Fruit fly (Drosophila melanogaster) whole organism, prepupa: Measurements from ENCODE around the gene CG43880.

Experiments
- Blimp-1 ChIP-seq: fragments of 200-800 bp; sonication (Bioruptor generic); optimal IDR thresholded peaks from 3 replicates; lab custom pipeline; 2017; ENCODE audit warnings: missing biosample characterization, missing genetic modification characterization, mild to moderate bottlenecking, moderate library complexity, missing genetic modification reagents
- CG11762 ChIP-seq: fragments of 200-800 bp; sonication (Bioruptor generic); optimal IDR thresholded peaks from 3 replicates; lab custom pipeline; 2016; ENCODE audit warnings: missing biosample characterization, missing genetic modification characterization; ENCODE audit not compliant: insufficient read depth
- CG15336 ChIP-seq: fragments of 200-800 bp; sonication (Bioruptor generic); IDR thresholded peaks from 2 replicates; pipeline ENCODE4 v1.3.6; 2022; ENCODE audit warnings: missing biosample characterization, missing genetic modification characterization
- CG16779 ChIP-seq: fragments of 200-800 bp; sonication (Bioruptor generic); optimal IDR thresholded peaks from 3 replicates; lab custom pipeline; 2017; ENCODE audit warnings: missing biosample characterization, mild to moderate bottlenecking, missing genetic modification characterization
- CG3032 ChIP-seq: fragments of 200-800 bp; optimal IDR thresholded peaks from 2 replicates; lab custom pipeline; 2019; ENCODE audit warnings: missing biosample characterization, mild to moderate bottlenecking, missing genetic modification characterization, moderate library complexity
- CG31627 ChIP-seq: fragments of 200-800 bp; sonication (Bioruptor generic); optimal IDR thresholded peaks from 3 replicates; lab custom pipeline; 2016; ENCODE audit warnings: missing biosample characterization, missing genetic modification characterization
- CG32006 ChIP-seq: fragments of 200-800 bp; sonication (Bioruptor generic); optimal IDR thresholded peaks from 3 replicates; lab custom pipeline; 2017; ENCODE audit warnings: missing biosample characterization, mild to moderate bottlenecking, missing genetic modification characterization
- CG34406 ChIP-seq: fragments of 200-800 bp; sonication (Bioruptor generic); optimal IDR thresholded peaks from 3 replicates; lab custom pipeline; 2016; ENCODE audit warnings: missing biosample characterization, missing genetic modification characterization
- CG3919 ChIP-seq: fragments of 200-800 bp; sonication (Bioruptor generic); optimal IDR thresholded peaks from 3 replicates; lab custom pipeline; 2016; ENCODE audit warnings: missing biosample characterization, missing genetic modification characterization
- CG4318 ChIP-seq: fragments of 200-800 bp; sonication (Bioruptor generic); optimal IDR thresholded peaks from 3 replicates; lab custom pipeline; 2017; ENCODE audit warnings: missing biosample characterization, mild to moderate bottlenecking, missing genetic modification characterization
- CG6163 ChIP-seq: fragments of 200-800 bp; sonication (Bioruptor generic); IDR thresholded peaks from 3 replicates; pipeline ENCODE4 v1.3.6; 2022; ENCODE audit warnings: missing biosample characterization, missing genetic modification characterization
- CG6276 ChIP-seq: fragments of 200-800 bp; sonication (Bioruptor generic); optimal IDR thresholded peaks from 2 replicates; lab custom pipeline; 2017; ENCODE audit warnings: missing biosample characterization, mild to moderate bottlenecking, missing genetic modification characterization
- CG6792 ChIP-seq: fragments of 200-800 bp; sonication (Bioruptor generic); optimal IDR thresholded peaks from 3 replicates; lab custom pipeline; 2016; ENCODE audit warnings: missing biosample characterization, missing genetic modification characterization
- CG6808 ChIP-seq: fragments of 200-800 bp; sonication (Bioruptor generic); optimal IDR thresholded peaks from 3 replicates; lab custom pipeline; 2017; ENCODE audit warnings: missing biosample characterization, missing genetic modification characterization, mild to moderate bottlenecking, moderate library complexity, missing genetic modification reagents
- CG6854 ChIP-seq: fragments of 200-800 bp; sonication (Bioruptor generic); optimal IDR thresholded peaks from 2 replicates; lab custom pipeline; 2017; ENCODE audit warnings: missing biosample characterization, mild to moderate bottlenecking, missing genetic modification characterization
- CG7368 ChIP-seq: fragments of 200-800 bp; sonication (Bioruptor generic); optimal IDR thresholded peaks from 3 replicates; lab custom pipeline; 2016; ENCODE audit warnings: missing biosample characterization, missing genetic modification characterization
- CG8119 ChIP-seq: fragments of 200-800 bp; sonication (Bioruptor generic); IDR thresholded peaks from 3 replicates; pipeline ENCODE4 v1.3.6; 2022; ENCODE audit warnings: missing biosample characterization, missing genetic modification characterization
- CG8319 ChIP-seq: fragments of 200-800 bp; sonication (Bioruptor generic); optimal IDR thresholded peaks from 3 replicates; lab custom pipeline; 2016; ENCODE audit warnings: missing biosample characterization, missing genetic modification characterization
- CG8632 ChIP-seq: fragments of 200-800 bp; sonication (Bioruptor generic); optimal IDR thresholded peaks from 3 replicates; lab custom pipeline; 2016; ENCODE audit warnings: missing biosample characterization, missing genetic modification characterization
- CG9139 ChIP-seq: fragments of 200-800 bp; sonication (Bioruptor generic); optimal IDR thresholded peaks from 3 replicates; lab custom pipeline; 2017; ENCODE audit warnings: missing biosample characterization, mild to moderate bottlenecking, missing genetic modification characterization
- Eip75B ChIP-seq: fragments of 200-800 bp; sonication (Bioruptor generic); optimal IDR thresholded peaks from 3 replicates; lab custom pipeline; 2016; ENCODE audit warnings: missing biosample characterization, missing genetic modification characterization
- Eip78C ChIP-seq: fragments of 200-800 bp; sonication (Bioruptor generic); peaks from one replicate; lab custom pipeline; 2016; ENCODE audit warnings: missing biosample characterization, missing genetic modification characterization
- Eip93F ChIP-seq: fragments of 200-800 bp; sonication (Bioruptor generic); optimal IDR thresholded peaks from 2 replicates; lab custom pipeline; 2016; ENCODE audit warnings: missing biosample characterization, mild to moderate bottlenecking, missing genetic modification characterization
- Ets21C ChIP-seq: fragments of 200-800 bp; sonication (Bioruptor generic); optimal IDR thresholded peaks from 3 replicates; lab custom pipeline; 2016; ENCODE audit warnings: missing biosample characterization, missing genetic modification characterization
- Ets96B ChIP-seq: fragments of 200-800 bp; optimal IDR thresholded peaks from 2 replicates; lab custom pipeline; 2019; ENCODE audit warnings: missing biosample characterization, mild to moderate bottlenecking, missing genetic modification characterization, moderate library complexity
- Gug ChIP-seq: fragments of 200-800 bp; sonication (Bioruptor generic); IDR thresholded peaks from 2 replicates; pipeline ENCODE4 v1.3.6; 2022; ENCODE audit warnings: missing biosample characterization, missing genetic modification characterization
- Hr38 ChIP-seq: sonication (Bioruptor generic); optimal IDR thresholded peaks from 2 replicates; lab custom pipeline; 2016; ENCODE audit warnings: missing biosample characterization, missing genetic modification characterization
- Hr39 ChIP-seq: fragments of 200-800 bp; sonication (Bioruptor generic); optimal IDR thresholded peaks from 2 replicates; lab custom pipeline; 2016; ENCODE audit warnings: missing biosample characterization, missing genetic modification characterization
- Lpt ChIP-seq: fragments of 200-800 bp; sonication (Bioruptor generic); optimal IDR thresholded peaks from 3 replicates; lab custom pipeline; 2016; ENCODE audit warnings: missing biosample characterization, missing genetic modification characterization
- Smox ChIP-seq: fragments of 200-800 bp; sonication (Bioruptor generic); optimal IDR thresholded peaks from 3 replicates; lab custom pipeline; 2016; ENCODE audit warnings: missing biosample characterization, missing genetic modification characterization
- Sox102F ChIP-seq: fragments of 200-800 bp; sonication (Bioruptor generic); optimal IDR thresholded peaks from 2 replicates; lab custom pipeline; 2016; ENCODE audit warnings: missing biosample characterization, mild to moderate bottlenecking, missing genetic modification characterization
- Sox14 ChIP-seq: fragments of 200-800 bp; sonication (Bioruptor generic); optimal IDR thresholded peaks from 3 replicates; lab custom pipeline; 2016; ENCODE audit warnings: missing biosample characterization, missing genetic modification characterization
- Sox15 ChIP-seq: fragments of 200-800 bp; sonication (Bioruptor generic); optimal IDR thresholded peaks from 3 replicates; lab custom pipeline; 2016; ENCODE audit warnings: missing biosample characterization, missing genetic modification characterization
- achi ChIP-seq: fragments of 200-800 bp; sonication (Bioruptor generic); optimal IDR thresholded peaks from 3 replicates; lab custom pipeline; 2016; ENCODE audit warnings: missing biosample characterization, missing genetic modification characterization
- acj6 ChIP-seq: fragments of 200-800 bp; sonication (Bioruptor generic); optimal IDR thresholded peaks from 3 replicates; lab custom pipeline; 2016; ENCODE audit warnings: missing biosample characterization, missing genetic modification characterization
- cyc ChIP-seq: fragments of 200-800 bp; sonication (Bioruptor generic); optimal IDR thresholded peaks from 3 replicates; lab custom pipeline; 2016; ENCODE audit warnings: missing biosample characterization, missing genetic modification characterization
- dsx ChIP-seq: fragments of 200-800 bp; optimal IDR thresholded peaks from 3 replicates; lab custom pipeline; 2019; ENCODE audit warnings: missing biosample characterization, mild to moderate bottlenecking, missing genetic modification characterization, moderate library complexity; ENCODE audit not compliant: poor library complexity, severe bottlenecking
- eg ChIP-seq: fragments of 200-800 bp; sonication (Bioruptor generic); IDR thresholded peaks from 3 replicates; pipeline ENCODE4 v1.3.6; 2022; ENCODE audit warnings: missing biosample characterization, missing genetic modification characterization
- esn ChIP-seq: fragments of 200-800 bp; sonication (Bioruptor generic); optimal IDR thresholded peaks from 2 replicates; lab custom pipeline; 2016; ENCODE audit warnings: missing biosample characterization, mild to moderate bottlenecking, missing genetic modification characterization, moderate library complexity
- fd59A ChIP-seq: fragments of 200-800 bp; sonication (Bioruptor generic); optimal IDR thresholded peaks from 2 replicates; lab custom pipeline; 2017; ENCODE audit warnings: missing biosample characterization, mild to moderate bottlenecking, missing genetic modification characterization, missing genetic modification reagents
- fd85E ChIP-seq: fragments of 200-800 bp; sonication (Bioruptor generic); optimal IDR thresholded peaks from 3 replicates; lab custom pipeline; 2016; ENCODE audit warnings: missing biosample characterization, missing genetic modification characterization
- lz ChIP-seq: fragments of 200-800 bp; sonication (Bioruptor generic); optimal IDR thresholded peaks from 3 replicates; lab custom pipeline; 2016; ENCODE audit warnings: missing biosample characterization, missing genetic modification characterization
- net ChIP-seq: fragments of 200-800 bp; sonication (Bioruptor generic); optimal IDR thresholded peaks from 3 replicates; lab custom pipeline; 2016; ENCODE audit warnings: missing biosample characterization, missing genetic modification characterization
- pdm3 ChIP-seq: fragments of 200-800 bp; sonication (Bioruptor generic); optimal IDR thresholded peaks from 3 replicates; lab custom pipeline; 2016; ENCODE audit warnings: missing biosample characterization, missing genetic modification characterization
- salr ChIP-seq, 2 experiments: fragments of 200-800 bp; sonication (Bioruptor generic); optimal IDR thresholded peaks; 3 replicates each; lab custom pipeline; 2016 to 2018; ENCODE audit warnings: missing biosample characterization in 2 of 2, missing genetic modification characterization in 2 of 2, mild to moderate bottlenecking in 1 of 2
- spab ChIP-seq: fragments of 200-800 bp; sonication (Bioruptor generic); optimal IDR thresholded peaks from 2 replicates; lab custom pipeline; 2017; ENCODE audit warnings: missing biosample characterization, mild to moderate bottlenecking, missing genetic modification characterization, missing genetic modification reagents
- ss ChIP-seq, 2 experiments: fragments of 200-800 bp; sonication (Bioruptor generic); optimal IDR thresholded peaks; 2 replicates in 1 of 2; 3 replicates in 1 of 2; lab custom pipeline; 2017 to 2018; ENCODE audit warnings: mild to moderate bottlenecking in 2 of 2, missing biosample characterization in 2 of 2, missing genetic modification characterization in 2 of 2, moderate library complexity in 1 of 2

CG43880 gene

dm6 chr3L:7946222-7946621 is at the start of gene CG43880:
Gene CG43880, minus strand, starts transcription at chr3L:7946322.
- no peak for TF ChIP-seq CG6854 (GFP tag; lab: Kevin White, UChicago)
- no peak for TF ChIP-seq acj6 (GFP tag; lab: Kevin White, UChicago)
- no peak for TF ChIP-seq pdm3
- no peak for TF ChIP-seq Eip78C (GFP tag; lab: Kevin White, UChicago)
- no peak for TF ChIP-seq fd85E (GFP tag; lab: Kevin White, UChicago)
- TF ChIP-seq salr (GFP tag; optimal IDR thresholded peaks at IDR 0.05; lab: Kevin White, UChicago), result no peak
- TF ChIP-seq CG11762 (GFP tag; lab: Kevin White, UChicago), result no peak
- no peak for TF ChIP-seq CG7368 (GFP tag; lab: Kevin White, UChicago)
- no peak for TF ChIP-seq Eip93F
- TF ChIP-seq Eip75B, result no peak
- no peak for TF ChIP-seq Lpt (GFP tag; lab: Kevin White, UChicago)
- no peak for TF ChIP-seq ss (GFP tag; optimal IDR thresholded peaks at IDR 0.05; lab: Kevin White, UChicago)
- no peak for TF ChIP-seq CG8319
- TF ChIP-seq Sox15 (GFP tag; lab: Kevin White, UChicago), result no peak
- no peak for TF ChIP-seq Hr39 (GFP tag; lab: Kevin White, UChicago)
- no peak for TF ChIP-seq CG9139 (GFP tag; lab: Kevin White, UChicago)

DNA sequence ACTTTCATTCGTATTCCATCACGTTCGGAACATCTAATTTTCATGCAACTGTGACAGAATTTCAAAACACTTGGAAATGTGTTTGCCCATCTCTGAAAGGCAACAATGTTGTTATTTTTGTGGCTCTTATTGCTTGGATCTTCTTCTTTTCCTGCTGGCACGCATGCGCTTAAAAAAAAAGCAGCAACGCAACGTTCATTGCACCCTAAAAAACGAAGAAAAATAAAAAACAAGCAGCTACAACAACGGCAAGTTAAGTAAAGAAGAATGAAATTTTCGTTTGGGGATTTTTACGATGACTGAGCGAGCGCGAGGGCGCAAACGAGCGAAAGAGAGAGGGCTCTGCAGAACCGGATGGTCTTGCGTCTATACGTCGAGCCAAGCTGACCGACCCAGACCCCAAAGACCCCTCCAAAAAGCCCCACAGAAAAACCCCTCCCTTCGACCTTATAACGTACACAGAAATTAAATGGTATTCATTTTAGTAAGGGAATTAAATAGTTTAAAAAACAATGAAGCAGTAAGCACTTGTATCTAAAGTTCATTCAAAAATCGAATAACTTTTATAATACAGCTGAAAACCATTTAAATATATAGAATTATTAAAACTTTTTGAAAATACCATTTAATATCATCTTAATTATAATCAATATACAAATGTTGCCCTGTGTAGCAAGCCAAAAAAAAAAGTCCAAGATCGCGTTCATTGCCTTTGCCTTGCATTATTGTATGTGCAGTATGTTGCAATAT is 47.6 kb upstream of the CG43880 start:
- TF ChIP-seq Eip78C (GFP tag; lab: Kevin White, UChicago), result peak; percentile 72
- peak in 1 of 2 experiments; percentile 65 for TF ChIP-seq salr (GFP tag; optimal IDR thresholded peaks at IDR 0.05; lab: Kevin White, UChicago)
- no peak for TF ChIP-seq CG6276 (GFP tag; lab: Kevin White, UChicago)
- peak; percentile 93 for TF ChIP-seq CG9139 (GFP tag; lab: Kevin White, UChicago)
- TF ChIP-seq CG6808 (GFP tag; lab: Kevin White, UChicago), result peak; percentile 88
- TF ChIP-seq CG8319, result no peak
- no peak for TF ChIP-seq eg (GFP tag; lab: Robert Waterston, UW)
- TF ChIP-seq Ets21C (GFP tag; lab: Kevin White, UChicago), result no peak
- peak; percentile 50 for TF ChIP-seq CG3032
- TF ChIP-seq esn (GFP tag; lab: Kevin White, UChicago), result peak; percentile 54
- TF ChIP-seq Sox102F, result peak; percentile 46
- TF ChIP-seq fd85E (GFP tag; lab: Kevin White, UChicago), result peak; percentile 18
- TF ChIP-seq CG31627, result no peak
- TF ChIP-seq lz (GFP tag; lab: Kevin White, UChicago), result no peak
- TF ChIP-seq fd59A (GFP tag; lab: Kevin White, UChicago), result peak; percentile 47
- TF ChIP-seq CG34406, result peak; percentile 44
- no peak for TF ChIP-seq CG8119 (GFP tag; lab: Robert Waterston, UW)
- TF ChIP-seq ss (GFP tag; optimal IDR thresholded peaks at IDR 0.05; lab: Kevin White, UChicago), result peak; percentile 95 to 97
- no peak for TF ChIP-seq CG3919
- TF ChIP-seq dsx (GFP tag; lab: Kevin White, UChicago), result peak; percentile 98
- TF ChIP-seq net (GFP tag; lab: Kevin White, UChicago), result peak; percentile 19
- no peak for TF ChIP-seq Smox (GFP tag; lab: Kevin White, UChicago)
- peak; percentile 77; the same call in 2 of the 3 replicates for TF ChIP-seq CG6163 (GFP tag; lab: Robert Waterston, UW)
- no peak for TF ChIP-seq CG32006 (GFP tag; lab: Kevin White, UChicago)
- TF ChIP-seq CG8632 (GFP tag; lab: Kevin White, UChicago), result peak; percentile 9
- peak; percentile 37 for TF ChIP-seq CG6792 (GFP tag; lab: Kevin White, UChicago)
- no peak for TF ChIP-seq CG4318 (GFP tag; lab: Kevin White, UChicago)
- TF ChIP-seq spab, result peak; percentile 77
- TF ChIP-seq Sox14, result no peak
- TF ChIP-seq Blimp-1 (GFP tag; lab: Kevin White, UChicago), result peak; percentile 22
- TF ChIP-seq Ets96B, result peak; percentile 61
- no peak for TF ChIP-seq pdm3
- TF ChIP-seq CG15336 (GFP tag; lab: Robert Waterston, UW), result no peak
- peak; percentile 81 for TF ChIP-seq CG16779 (tag; lab: Kevin White, UChicago)
- TF ChIP-seq Gug, result no peak
- peak; percentile 47 for TF ChIP-seq cyc (GFP tag; lab: Kevin White, UChicago)
- no peak for TF ChIP-seq Sox15 (GFP tag; lab: Kevin White, UChicago)
- peak; percentile 28 for TF ChIP-seq achi
- peak; percentile 20 for TF ChIP-seq CG11762 (GFP tag; lab: Kevin White, UChicago)
- peak; percentile 31 for TF ChIP-seq Lpt (GFP tag; lab: Kevin White, UChicago)
- no peak for TF ChIP-seq Hr39 (GFP tag; lab: Kevin White, UChicago)
- no peak for TF ChIP-seq Hr38 (GFP tag; lab: Kevin White, UChicago)
